Fruit fly (Drosophila melanogaster) whole organism: Measurements from ENCODE around the gene Nepl9.

Experiments
- CG8478 ChIP-seq: fragments of >200 bp; optimal IDR thresholded peaks from 2 replicates; lab custom pipeline; 2018; ENCODE audit warnings: inconsistent platforms
- Dll ChIP-seq: fragments of >200 bp; optimal IDR thresholded peaks from 2 replicates; lab custom pipeline; 2017
- EcR ChIP-seq, 2 experiments: fragments of >200 bp; optimal IDR thresholded peaks; 2 replicates each; lab custom pipeline; 2017; ENCODE audit warnings: missing biosample characterization in 2 of 2, missing genetic modification characterization in 2 of 2, missing genetic modification reagents in 2 of 2
- pan ChIP-seq: fragments of >200 bp; optimal IDR thresholded peaks from 2 replicates; lab custom pipeline; 2017
- psq ChIP-seq: fragments of >200 bp; optimal IDR thresholded peaks from 2 replicates; lab custom pipeline; 2017
- usp ChIP-seq: fragments of >200 bp; optimal IDR thresholded peaks from 2 replicates; lab custom pipeline; 2017; ENCODE audit warnings: missing biosample characterization, missing genetic modification characterization, mixed read lengths

Gene Nepl9

DNA sequence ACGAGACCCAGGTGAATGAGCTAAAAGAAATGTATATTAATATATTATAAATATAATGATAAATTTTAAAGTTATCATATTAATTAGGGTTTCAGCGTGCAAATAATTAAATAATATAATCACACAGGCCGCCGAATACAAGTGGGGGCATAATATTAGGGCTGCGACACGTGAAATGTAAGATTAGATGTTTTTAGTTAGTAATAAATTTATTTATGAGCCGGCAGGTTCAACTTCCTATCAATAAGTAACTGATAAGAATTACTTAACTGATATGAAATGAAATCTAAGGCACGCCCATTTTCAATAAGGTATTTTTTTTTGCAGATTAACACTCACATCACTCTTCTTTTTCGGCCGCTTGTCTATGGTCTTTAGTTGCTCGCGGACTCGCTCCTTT lies 47.2 kb downstream of the Nepl9 start:
- TF ChIP-seq CG8478 (no peak), EcR (GFP tag; optimal IDR thresholded peaks at IDR 0.05; lab: Kevin White, UChicago) (no peak)

DNA sequence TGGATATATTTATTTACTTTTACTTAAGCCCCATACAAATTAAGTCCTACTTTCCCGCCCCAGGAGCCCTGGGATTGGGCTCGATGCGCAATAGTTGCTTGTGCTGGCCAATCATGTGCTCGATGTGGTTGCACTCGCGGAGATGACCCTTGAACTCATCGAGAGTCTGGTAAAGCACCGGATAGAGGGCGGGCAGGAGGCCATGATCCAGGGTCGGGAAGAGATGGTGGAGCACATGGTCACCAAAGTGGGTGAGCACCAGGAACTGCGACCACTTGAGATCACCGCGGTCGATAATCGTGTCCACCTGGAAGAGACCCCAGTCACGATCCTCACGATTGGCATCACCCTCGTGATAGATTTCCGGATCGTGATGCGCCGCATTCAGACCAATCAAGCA lies 48.2 kb downstream of the Nepl9 start:
- TF ChIP-seq pan (lab: Kevin White, UChicago), result no peak
- no peak for TF ChIP-seq psq (lab: Kevin White, UChicago)
- TF ChIP-seq CG8478, result no peak
- TF ChIP-seq Dll (lab: Kevin White, UChicago), result no peak
- TF ChIP-seq EcR (GFP tag; optimal IDR thresholded peaks at IDR 0.05; lab: Kevin White, UChicago), result no peak
- no peak for TF ChIP-seq usp (GFP tag; lab: Kevin White, UChicago)

- TF ChIP-seq usp (GFP tag; lab: Kevin White, UChicago), result no peak
These were observed 49.5 kb downstream of the Nepl9 start for dm6 chr2L:16787548-16787947.
